Worm (Caenorhabditis elegans) whole organism, early embryonic: Measurements from ENCODE around the gene mog-2.

Experiments used
- B0310.2 ChIP-seq: sonication (generic microtip); optimal IDR thresholded peaks from 2 replicates; lab custom pipeline; 2016; ENCODE audit warnings: mild to moderate bottlenecking, missing genetic modification characterization, missing compliant biosample characterization
- F13C5.2 ChIP-seq: sonication (generic microtip); optimal IDR thresholded peaks from 2 replicates; lab custom pipeline; 2017; ENCODE audit warnings: mild to moderate bottlenecking, missing genetic modification characterization, inconsistent platforms, missing compliant biosample characterization
- ama-1 ChIP-seq: fragments of 150-350 bp; optimal IDR thresholded peaks from 2 replicates; lab custom pipeline; 2014

- TF ChIP-seq F13C5.2 (peak; percentile 75), B0310.2 (peak; percentile 20), ama-1 (lab: Kevin White, UChicago) (no peak)
Measured at ce11 chrII:4299227-4299703, 24.9 kb upstream of the mog-2 start, which contains the start of gene sco-1.
